Worm (Caenorhabditis elegans): ENCODE measurements around the gene cex-2.

Gene cex-2

ce11 chrII:7857485-7858010 lies 22.3 kb upstream of the cex-2 start, which contains the start of the genes cec-3 and T09A5.15 (continued):
- TF ChIP-seq F13H6.1 (tag; optimal IDR thresholded peaks at IDR 0.05) (peak; percentile 27), tbx-2 (tag; optimal IDR thresholded peaks at IDR 0.05) (peak; percentile 82)

- TF ChIP-seq ceh-22 (tag; optimal IDR thresholded peaks at IDR 0.05) (no peak), fax-1 (tag; optimal IDR thresholded peaks at IDR 0.05) (no peak)
These were observed 20.4 kb upstream of the cex-2 start, which contains the start of gene mdmh-35 for ce11 chrII:7855619-7856018. TSS of gene mdmh-35 (minus strand) at chrII:7855719.

ce11 chrII:7854942-7855341 lies 19.7 kb upstream of the cex-2 start, which contains the start of gene mdt-10:
TSS of gene mdt-10 (minus strand) at chrII:7855042.
- no peak for TF ChIP-seq ceh-9 (tag; optimal IDR thresholded peaks at IDR 0.05)
- no peak for TF ChIP-seq ttx-3 (tag; optimal IDR thresholded peaks at IDR 0.05)
- no peak for TF ChIP-seq sox-2 (GFP tag; IDR thresholded peaks at IDR 0.05)
- no peak for TF ChIP-seq ceh-34 (tag; optimal IDR thresholded peaks at IDR 0.05)
- TF ChIP-seq lin-11 (tag; optimal IDR thresholded peaks at IDR 0.05): no peak
- TF ChIP-seq pat-9 (tag; optimal IDR thresholded peaks at IDR 0.05): no peak
- no peak for TF ChIP-seq tbx-2 (tag; optimal IDR thresholded peaks at IDR 0.05)
- TF ChIP-seq nhr-232 (tag; optimal IDR thresholded peaks at IDR 0.05): no peak
- TF ChIP-seq unc-3 (GFP tag; conservative IDR thresholded peaks at IDR 0.05): no peak
- TF ChIP-seq unc-3 (tag; optimal IDR thresholded peaks at IDR 0.05): no peak

ce11 chrII:7853679-7854078 lies 18.5 kb upstream of the cex-2 start, which contains the start of gene T09A5.5:
TSS of gene T09A5.5 (minus strand) at chrII:7853779.
- no peak for TF ChIP-seq dve-1 (tag; optimal IDR thresholded peaks at IDR 0.05)
- no peak for TF ChIP-seq ceh-45 (GFP tag; IDR thresholded peaks at IDR 0.05)
- TF ChIP-seq hlh-30 (tag; optimal IDR thresholded peaks at IDR 0.05; ENCODE audit: insufficient read depth): no peak
- TF ChIP-seq lin-11 (tag; optimal IDR thresholded peaks at IDR 0.05): no peak
- TF ChIP-seq pros-1 (tag; optimal IDR thresholded peaks at IDR 0.05): no peak
- TF ChIP-seq ama-1 (optimal IDR thresholded peaks at IDR 0.05): no peak

ce11 chrII:7851480-7851879 lies 16.3 kb upstream of the cex-2 start:
- peak; percentile 3 for TF ChIP-seq ceh-14 (tag; optimal IDR thresholded peaks at IDR 0.05)
- no peak for TF ChIP-seq odd-2 (tag; optimal IDR thresholded peaks at IDR 0.05)
- TF ChIP-seq che-1 (tag; optimal IDR thresholded peaks at IDR 0.05): no peak
- TF ChIP-seq hlh-13 (GFP tag; optimal IDR thresholded peaks at IDR 0.05): no peak
- TF ChIP-seq ceh-6 (GFP tag; optimal IDR thresholded peaks at IDR 0.05): no peak
- TF ChIP-seq unc-42 (tag; optimal IDR thresholded peaks at IDR 0.05): no peak
- TF ChIP-seq nhr-11 (tag; optimal IDR thresholded peaks at IDR 0.05): no peak
- TF ChIP-seq pros-1 (tag; optimal IDR thresholded peaks at IDR 0.05): no peak
- TF ChIP-seq ama-1 (optimal IDR thresholded peaks at IDR 0.05): no peak

- TF ChIP-seq T23F11.4 (GFP tag; optimal IDR thresholded peaks at IDR 0.05): no peak
- TF ChIP-seq rnt-1 (tag; optimal IDR thresholded peaks at IDR 0.05): peak; percentile 7
- TF ChIP-seq pat-9 (tag; optimal IDR thresholded peaks at IDR 0.05): no peak
These were observed 15.4 kb upstream of the cex-2 start for ce11 chrII:7850575-7850974.

ce11 chrII:7849697-7850096 lies 14.5 kb upstream of the cex-2 start, which contains the start of gene acr-7:
TSS of gene acr-7 (minus strand) at chrII:7849797.
- TF ChIP-seq K09A11.1 (tag; optimal IDR thresholded peaks at IDR 0.05; ENCODE audit: insufficient read depth): no peak
- TF ChIP-seq hlh-13 (GFP tag; optimal IDR thresholded peaks at IDR 0.05): no peak
- TF ChIP-seq ama-1 (optimal IDR thresholded peaks at IDR 0.05): no peak
